Fruit fly (Drosophila melanogaster): ENCODE results near the gene CG13445.

DNA sequence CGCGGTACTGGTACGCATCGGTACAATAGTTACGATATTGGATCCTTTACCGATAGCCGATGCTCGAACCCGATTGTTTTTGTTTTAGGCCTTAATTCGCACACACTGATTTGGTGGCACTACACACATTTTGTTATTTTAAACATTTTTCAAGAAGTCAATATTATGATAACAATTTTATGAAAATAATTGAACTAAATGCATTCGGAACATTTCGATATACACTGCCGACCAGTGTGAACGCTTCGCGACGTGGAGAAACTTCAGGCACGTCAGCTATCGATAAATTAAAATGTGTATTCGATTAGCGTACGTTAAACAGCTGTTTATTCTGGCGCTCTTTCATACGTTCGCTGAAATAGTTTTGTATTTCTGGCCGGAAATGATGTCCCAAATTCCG lies 22.9 kb downstream of the CG13445 start, which contains the start of gene CG12713:
- TF ChIP-seq Dp (GFP tag; optimal IDR thresholded peaks at IDR 0.05) (peak; percentile 75), Jarid2 (GFP tag; optimal IDR thresholded peaks at IDR 0.05) (no peak), CG6654 (GFP tag; optimal IDR thresholded peaks at IDR 0.05) (no peak), ab (GFP tag; optimal IDR thresholded peaks at IDR 0.05) (no peak), her (GFP tag; optimal IDR thresholded peaks at IDR 0.05) (peak; percentile 13)
